Fruit fly (Drosophila melanogaster): ENCODE measurements around the gene CG12147.

DNA sequence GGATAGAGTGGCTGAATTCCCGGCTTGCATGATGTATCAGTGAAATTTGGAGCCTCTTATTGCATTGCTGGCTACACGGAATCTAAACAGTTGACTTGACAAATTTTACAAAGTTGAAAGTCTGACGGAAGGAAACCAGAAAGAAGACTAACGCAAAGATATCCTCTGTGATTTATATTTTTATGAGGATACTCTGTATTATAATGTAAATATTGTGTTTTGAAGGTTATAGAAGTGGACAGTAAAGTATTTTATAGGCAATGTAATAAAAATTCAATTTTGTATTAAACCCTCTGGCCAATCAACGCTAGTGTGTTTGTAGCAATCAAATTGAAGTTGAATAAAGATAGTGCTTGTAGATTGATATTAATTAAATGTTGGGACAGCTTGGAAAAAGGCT lies 39.5 kb downstream of the CG12147 start, which contains the start of gene CG14668:
- TF ChIP-seq CG32121 (GFP tag; IDR thresholded peaks at IDR 0.05) (no peak), Pif1A (GFP tag; optimal IDR thresholded peaks at IDR 0.05) (no peak), CG9948 (tag; optimal IDR thresholded peaks at IDR 0.05) (no peak), rn (GFP tag; IDR thresholded peaks at IDR 0.05) (no peak), EcR (GFP tag; optimal IDR thresholded peaks at IDR 0.05) (no peak), CG8159 (tag; optimal IDR thresholded peaks at IDR 0.05) (no peak), CG34367 (tag; optimal IDR thresholded peaks at IDR 0.05) (no peak), CG4496 (GFP tag; IDR thresholded peaks at IDR 0.05) (no peak), CG8301 (tag; optimal IDR thresholded peaks at IDR 0.05) (no peak), CG10348 (GFP tag; IDR thresholded peaks at IDR 0.05) (no peak), Pif1B (GFP tag; optimal IDR thresholded peaks at IDR 0.05) (no peak)

Data from whole organism, pupa.